Worm (Caenorhabditis elegans) whole organism, L3 larva: ENCODE measurements around the gene T26C11.4.
A peak's percentile ranks its signal among the peaks of the same experiment; 100 is the strongest.

Source experiments
- R02D3.7 ChIP-seq: fragments of 150-350 bp; optimal IDR thresholded peaks from 2 replicates; lab custom pipeline; 2014; ENCODE audit warnings: missing biosample characterization, missing genetic modification characterization
- ZK546.5 ChIP-seq: sonication (generic microtip); optimal IDR thresholded peaks from 2 replicates; lab custom pipeline; 2017; ENCODE audit warnings: missing biosample characterization, missing genetic modification characterization
- aly-2 ChIP-seq: fragments of 150-350 bp; optimal IDR thresholded peaks from 2 replicates; lab custom pipeline; 2014; ENCODE audit warnings: missing biosample characterization, missing genetic modification characterization
- ama-1 ChIP-seq: fragments of 150-350 bp; optimal IDR thresholded peaks from 2 replicates; lab custom pipeline; 2018
- ceh-28 ChIP-seq: fragments of 150-350 bp; optimal IDR thresholded peaks from 2 replicates; lab custom pipeline; 2014; ENCODE audit warnings: missing biosample characterization, missing genetic modification reagents, missing genetic modification characterization
- ceh-82 ChIP-seq: fragments of 150-350 bp; optimal IDR thresholded peaks from 2 replicates; lab custom pipeline; 2014; ENCODE audit warnings: missing biosample characterization, missing genetic modification characterization
- daf-12 ChIP-seq: fragments of 150-350 bp; optimal IDR thresholded peaks from 2 replicates; lab custom pipeline; 2014; ENCODE audit warnings: missing biosample characterization, missing genetic modification reagents, missing genetic modification characterization
- egl-27 ChIP-seq: sonication (generic microtip); optimal IDR thresholded peaks from 4 replicates; lab custom pipeline; 2017; ENCODE audit warnings: missing biosample characterization, missing genetic modification reagents, missing genetic modification characterization
- egl-5 ChIP-seq: fragments of 150-350 bp; optimal IDR thresholded peaks from 2 replicates; lab custom pipeline; 2017; ENCODE audit warnings: missing biosample characterization, missing genetic modification reagents, missing genetic modification characterization, inconsistent platforms
- elt-1 ChIP-seq: fragments of 150-350 bp; optimal IDR thresholded peaks from 2 replicates; lab custom pipeline; 2014; ENCODE audit warnings: missing biosample characterization, missing genetic modification characterization
- elt-2 ChIP-seq: sonication (generic microtip); optimal IDR thresholded peaks from 2 replicates; lab custom pipeline; 2016; ENCODE audit warnings: missing genetic modification reagents, mild to moderate bottlenecking, missing genetic modification characterization, missing compliant biosample characterization
- elt-3 ChIP-seq, 3 experiments: fragments of 150-350 bp in 1 of 3; sonication (generic microtip) in 2 of 3; optimal IDR thresholded peaks; 2 replicates in 2 of 3; 4 replicates in 1 of 3; lab custom pipeline; 2014 to 2017; ENCODE audit warnings: missing biosample characterization in 3 of 3, missing genetic modification characterization in 3 of 3
- fkh-10 ChIP-seq: sonication (generic microtip); optimal IDR thresholded peaks from 2 replicates; lab custom pipeline; 2017; ENCODE audit warnings: missing biosample characterization, missing genetic modification reagents, missing genetic modification characterization
- fkh-2 ChIP-seq: fragments of 150-350 bp; optimal IDR thresholded peaks from 2 replicates; lab custom pipeline; 2014; ENCODE audit warnings: missing biosample characterization, missing genetic modification reagents, missing genetic modification characterization
- hmg-11 ChIP-seq: sonication (generic microtip); optimal IDR thresholded peaks from 2 replicates; lab custom pipeline; 2016; ENCODE audit warnings: missing genetic modification characterization, missing compliant biosample characterization
- jun-1 ChIP-seq: fragments of 150-350 bp; optimal IDR thresholded peaks from 2 replicates; lab custom pipeline; 2014; ENCODE audit warnings: missing biosample characterization, missing genetic modification reagents, missing genetic modification characterization
- lin-39 ChIP-seq: fragments of 150-350 bp; optimal IDR thresholded peaks from 2 replicates; lab custom pipeline; 2018; ENCODE audit warnings: missing biosample characterization, missing genetic modification reagents, missing genetic modification characterization
- lsy-12 ChIP-seq: sonication (generic microtip); optimal IDR thresholded peaks from 2 replicates; lab custom pipeline; 2016; ENCODE audit warnings: mild to moderate bottlenecking, missing genetic modification characterization, missing compliant biosample characterization
- mdl-1 ChIP-seq: fragments of 150-350 bp; optimal IDR thresholded peaks from 2 replicates; lab custom pipeline; 2014; ENCODE audit warnings: missing biosample characterization, missing genetic modification characterization
- mml-1 ChIP-seq: fragments of 150-350 bp; sonication (generic microtip); optimal IDR thresholded peaks from 3 replicates; lab custom pipeline; 2014; ENCODE audit warnings: missing biosample characterization, missing genetic modification characterization
- nfya-1 ChIP-seq: sonication (generic microtip); optimal IDR thresholded peaks from 2 replicates; lab custom pipeline; 2017; ENCODE audit warnings: missing genetic modification characterization, mild to moderate bottlenecking, missing compliant biosample characterization, antibody characterized with exemption, moderate library complexity; ENCODE audit not compliant: insufficient read depth
- nhr-12 ChIP-seq: fragments of 150-350 bp; optimal IDR thresholded peaks from 2 replicates; lab custom pipeline; 2014; ENCODE audit warnings: missing biosample characterization, missing genetic modification characterization
- nhr-23 ChIP-seq: fragments of 150-350 bp; optimal IDR thresholded peaks from 2 replicates; lab custom pipeline; 2014; ENCODE audit warnings: missing biosample characterization, missing genetic modification reagents, missing genetic modification characterization
- nhr-25 ChIP-seq: sonication (generic microtip); optimal IDR thresholded peaks from 2 replicates; lab custom pipeline; 2017; ENCODE audit warnings: missing biosample characterization, missing genetic modification characterization
- nhr-28 ChIP-seq: fragments of 150-350 bp; optimal IDR thresholded peaks from 2 replicates; lab custom pipeline; 2014; ENCODE audit warnings: missing biosample characterization, missing genetic modification characterization
- nhr-43 ChIP-seq: sonication (generic microtip); optimal IDR thresholded peaks from 2 replicates; lab custom pipeline; 2016; ENCODE audit warnings: mild to moderate bottlenecking, missing genetic modification characterization, missing compliant biosample characterization; ENCODE audit not compliant: poor library complexity, severe bottlenecking
- nhr-67 ChIP-seq: fragments of 150-350 bp; optimal IDR thresholded peaks from 2 replicates; lab custom pipeline; 2014; ENCODE audit warnings: missing biosample characterization, missing genetic modification characterization
- nhr-76 ChIP-seq: fragments of 150-350 bp; sonication (generic microtip); optimal IDR thresholded peaks from 5 replicates; lab custom pipeline; 2014; ENCODE audit warnings: missing biosample characterization, missing genetic modification characterization
- nhr-77 ChIP-seq: fragments of 150-350 bp; optimal IDR thresholded peaks from 2 replicates; lab custom pipeline; 2014; ENCODE audit warnings: missing biosample characterization, missing genetic modification characterization
- pha-4 ChIP-seq: fragments of 150-350 bp; optimal IDR thresholded peaks from 2 replicates; lab custom pipeline; 2014; ENCODE audit warnings: missing biosample characterization, missing genetic modification reagents, missing genetic modification characterization
- pqm-1 ChIP-seq: fragments of 150-350 bp; optimal IDR thresholded peaks from 2 replicates; lab custom pipeline; 2017; ENCODE audit warnings: missing biosample characterization, missing genetic modification characterization, inconsistent platforms
- sea-2 ChIP-seq: fragments of 150-350 bp; sonication (generic microtip); optimal IDR thresholded peaks from 4 replicates; lab custom pipeline; 2014; ENCODE audit warnings: missing biosample characterization, missing genetic modification reagents, missing genetic modification characterization
- skn-1 ChIP-seq: fragments of 150-350 bp; optimal IDR thresholded peaks from 2 replicates; lab custom pipeline; 2014; ENCODE audit warnings: missing biosample characterization, missing genetic modification characterization
- snpc-4 ChIP-seq: fragments of 150-350 bp; optimal IDR thresholded peaks from 2 replicates; lab custom pipeline; 2014; ENCODE audit warnings: missing biosample characterization, missing genetic modification characterization
- tbx-2 ChIP-seq: sonication (generic microtip); optimal IDR thresholded peaks from 2 replicates; lab custom pipeline; 2016; ENCODE audit warnings: mild to moderate bottlenecking, missing genetic modification characterization, missing compliant biosample characterization
- unc-39 ChIP-seq: sonication (generic microtip); optimal IDR thresholded peaks from 4 replicates; lab custom pipeline; 2017; ENCODE audit warnings: missing biosample characterization, missing genetic modification characterization
- unc-62 ChIP-seq: fragments of 150-350 bp; sonication (generic microtip); optimal IDR thresholded peaks from 4 replicates; lab custom pipeline; 2014; ENCODE audit warnings: missing biosample characterization, missing genetic modification reagents, missing genetic modification characterization
- zag-1 ChIP-seq: fragments of 150-350 bp; optimal IDR thresholded peaks from 2 replicates; lab custom pipeline; 2014; ENCODE audit warnings: missing biosample characterization, missing genetic modification characterization
- ztf-11 ChIP-seq: fragments of 150-350 bp; optimal IDR thresholded peaks from 2 replicates; lab custom pipeline; 2014; ENCODE audit warnings: missing biosample characterization, missing genetic modification characterization

Gene T26C11.4

ce11 chrX:1847685-1848084 is 2.3 kb upstream of the T26C11.4 start:
- no peak for TF ChIP-seq elt-2
- TF ChIP-seq fkh-2: no peak
- no peak for TF ChIP-seq ceh-82 (tag; lab: Kevin White, UChicago)
- TF ChIP-seq zag-1: no peak
- TF ChIP-seq nhr-77: no peak
- TF ChIP-seq nhr-76 (tag; lab: Kevin White, UChicago): no peak
- TF ChIP-seq ama-1 (lab: Kevin White, UChicago): no peak
- no peak for TF ChIP-seq ZK546.5 (tag; lab: Kevin White, UChicago)
- TF ChIP-seq nhr-43 (tag; lab: Kevin White, UChicago): no peak
- no peak for TF ChIP-seq hmg-11 (tag; lab: Kevin White, UChicago)
- no peak for TF ChIP-seq snpc-4
- TF ChIP-seq mdl-1 (tag; lab: Kevin White, UChicago): no peak
- no peak for TF ChIP-seq nhr-12
- TF ChIP-seq pha-4: no peak
- TF ChIP-seq unc-62: no peak
- no peak for TF ChIP-seq fkh-10
- no peak for TF ChIP-seq egl-27
- TF ChIP-seq pqm-1 (tag; lab: Kevin White, UChicago): no peak

- TF ChIP-seq tbx-2 (tag; lab: Kevin White, UChicago) (peak; percentile 19), ceh-28 (tag; lab: Kevin White, UChicago) (no peak), aly-2 (tag; lab: Kevin White, UChicago) (no peak), nhr-77 (no peak), jun-1 (tag; lab: Kevin White, UChicago) (no peak), daf-12 (tag; lab: Kevin White, UChicago) (no peak), hmg-11 (tag; lab: Kevin White, UChicago) (peak; percentile 67), lsy-12 (peak; percentile 87), mml-1 (tag; lab: Kevin White, UChicago) (no peak)
- TF ChIP-seq, all 47 proteins: peak for 3
These were observed 7.6 kb downstream of the T26C11.4 start for ce11 chrX:1837703-1838102.

ce11 chrX:1830475-1830874 is 14.9 kb downstream of the T26C11.4 start:
- TF ChIP-seq lsy-12 (no peak), nhr-25 (tag; lab: Kevin White, UChicago) (no peak), R02D3.7 (no peak), elt-3 (tag; optimal IDR thresholded peaks at IDR 0.05; lab: Kevin White, UChicago) (no peak), nhr-28 (tag; lab: Kevin White, UChicago) (no peak), sea-2 (no peak), nhr-23 (tag; lab: Kevin White, UChicago) (no peak), elt-2 (no peak), ztf-11 (tag; lab: Kevin White, UChicago) (no peak), fkh-2 (no peak), skn-1 (tag; lab: Kevin White, UChicago) (no peak), unc-39 (tag; lab: Kevin White, UChicago) (no peak), nhr-77 (no peak), snpc-4 (no peak), nfya-1 (tag; lab: Kevin White, UChicago) (no peak), ceh-82 (tag; lab: Kevin White, UChicago) (no peak)
- TF ChIP-seq, all 47 proteins: peak for 0

- TF ChIP-seq nhr-76 (tag; lab: Kevin White, UChicago) (no peak), elt-1 (tag; lab: Kevin White, UChicago) (no peak), mml-1 (tag; lab: Kevin White, UChicago) (no peak), lin-39 (tag; lab: Kevin White, UChicago) (no peak), tbx-2 (tag; lab: Kevin White, UChicago) (no peak), sea-2 (no peak), ztf-11 (tag; lab: Kevin White, UChicago) (no peak), nhr-43 (tag; lab: Kevin White, UChicago) (no peak), hmg-11 (tag; lab: Kevin White, UChicago) (no peak), nhr-25 (tag; lab: Kevin White, UChicago) (no peak), nhr-28 (tag; lab: Kevin White, UChicago) (no peak), unc-62 (no peak), ZK546.5 (tag; lab: Kevin White, UChicago) (no peak), R02D3.7 (no peak), elt-2 (no peak), nhr-67 (tag; lab: Kevin White, UChicago) (no peak), egl-5 (no peak), nhr-77 (no peak), daf-12 (tag; lab: Kevin White, UChicago) (no peak)
These were observed 15.4 kb downstream of the T26C11.4 start, which contains the start of gene C14E2.6 for ce11 chrX:1829937-1830336. C14E2.6 (minus strand) TSS chrX:1830037.
